Fruit fly (Drosophila melanogaster) whole organism, embryonic: ENCODE results near the gene CG45066.
A peak's percentile ranks its signal among the peaks of the same experiment; 100 is the strongest.

Experiments used
- Atf6 ChIP-seq: fragments of 200-800 bp; sonication (Bioruptor generic); IDR thresholded peaks from 2 replicates; pipeline ENCODE4 v1.3.6; 2022; ENCODE audit warnings: missing biosample characterization, missing genetic modification characterization
- B-H1 ChIP-seq: fragments of 200-800 bp; sonication (Bioruptor generic); IDR thresholded peaks from 3 replicates; pipeline ENCODE4 v1.3.6; 2022; ENCODE audit warnings: missing biosample characterization, missing genetic modification characterization
- CG10209 ChIP-seq: fragments of 200-800 bp; sonication (Bioruptor generic); optimal IDR thresholded peaks from 3 replicates; lab custom pipeline; 2017; ENCODE audit warnings: missing biosample characterization, mild to moderate bottlenecking, missing genetic modification characterization, missing genetic modification reagents
- CG11504 ChIP-seq: fragments of 200-800 bp; sonication (Bioruptor generic); optimal IDR thresholded peaks from 3 replicates; lab custom pipeline; 2019; ENCODE audit warnings: missing biosample characterization, mild to moderate bottlenecking, missing genetic modification characterization, moderate library complexity
- CG12219 ChIP-seq: fragments of 200-800 bp; sonication (Bioruptor generic); optimal IDR thresholded peaks from 3 replicates; lab custom pipeline; 2018; ENCODE audit warnings: missing biosample characterization, mild to moderate bottlenecking, missing genetic modification characterization
- CG13123 ChIP-seq: fragments of 200-800 bp; sonication (Bioruptor generic); optimal IDR thresholded peaks from 2 replicates; lab custom pipeline; 2016; ENCODE audit warnings: missing biosample characterization, missing genetic modification characterization
- CG14014 ChIP-seq: fragments of 200-800 bp; sonication (Bioruptor generic); IDR thresholded peaks from 2 replicates; pipeline ENCODE4 v1.3.6; 2022; ENCODE audit warnings: missing biosample characterization, missing genetic modification characterization
- CG14667 ChIP-seq: fragments of 200-800 bp; sonication (Bioruptor generic); IDR thresholded peaks from 2 replicates; pipeline ENCODE4 v1.3.6; 2022; ENCODE audit warnings: missing biosample characterization, missing genetic modification characterization
- CG17802 ChIP-seq: fragments of 200-800 bp; sonication (Bioruptor generic); optimal IDR thresholded peaks from 2 replicates; lab custom pipeline; 2018; ENCODE audit warnings: missing biosample characterization, mild to moderate bottlenecking, missing genetic modification characterization, moderate library complexity
- CG18599 ChIP-seq: fragments of 200-800 bp; sonication (Bioruptor generic); optimal IDR thresholded peaks from 3 replicates; lab custom pipeline; 2017; ENCODE audit warnings: missing biosample characterization, missing genetic modification characterization, mild to moderate bottlenecking, moderate library complexity, missing genetic modification reagents
- CG2129 ChIP-seq: fragments of 200-800 bp; sonication (Bioruptor generic); IDR thresholded peaks from 2 replicates; pipeline ENCODE4 v1.3.6; 2022; ENCODE audit warnings: missing biosample characterization, missing genetic modification characterization; ENCODE audit not compliant: partially characterized antibody
- CG3995 ChIP-seq: fragments of 200-800 bp; sonication (Bioruptor generic); optimal IDR thresholded peaks from 3 replicates; lab custom pipeline; 2016; ENCODE audit warnings: missing biosample characterization, missing genetic modification characterization
- CG7556 ChIP-seq: fragments of 200-800 bp; sonication (Bioruptor generic); optimal IDR thresholded peaks from 2 replicates; lab custom pipeline; 2017; ENCODE audit warnings: missing biosample characterization, mild to moderate bottlenecking, missing genetic modification characterization
- CG8359 ChIP-seq: fragments of 200-800 bp; sonication (Bioruptor generic); optimal IDR thresholded peaks from 2 replicates; lab custom pipeline; 2017; ENCODE audit warnings: missing biosample characterization, mild to moderate bottlenecking, missing genetic modification characterization, borderline replicate concordance
- CG9215 ChIP-seq: fragments of 200-800 bp; sonication (Bioruptor generic); IDR thresholded peaks from 2 replicates; pipeline ENCODE4 v1.3.6; 2022; ENCODE audit warnings: missing biosample characterization, missing genetic modification characterization
- Dfd ChIP-seq, 2 experiments: fragments of >200 bp; optimal IDR thresholded peaks; 2 replicates each; lab custom pipeline; 2017; ENCODE audit warnings: missing biosample characterization in 2 of 2, missing genetic modification characterization in 2 of 2
- GATAe ChIP-seq: fragments of 200-800 bp; sonication (Bioruptor generic); conservative IDR thresholded peaks from 2 replicates; pipeline ENCODE4 v1.3.6; 2022; ENCODE audit warnings: missing biosample characterization, missing genetic modification characterization
- H2.0 ChIP-seq: fragments of 200-800 bp; sonication (Bioruptor generic); IDR thresholded peaks from 2 replicates; pipeline ENCODE4 v1.3.6; 2022; ENCODE audit warnings: missing biosample characterization, missing genetic modification characterization
- HmgZ ChIP-seq: fragments of 200-800 bp; sonication (Bioruptor generic); optimal IDR thresholded peaks from 2 replicates; lab custom pipeline; 2018; ENCODE audit warnings: missing biosample characterization, mild to moderate bottlenecking, missing genetic modification characterization
- Jarid2 ChIP-seq: fragments of 200-800 bp; sonication (Bioruptor generic); optimal IDR thresholded peaks from 3 replicates; lab custom pipeline; 2017; ENCODE audit warnings: mild to moderate bottlenecking, missing biosample characterization, missing genetic modification reagents, missing genetic modification characterization
- Lhr ChIP-seq: fragments of 200-800 bp; sonication (Bioruptor generic); optimal IDR thresholded peaks from 3 replicates; lab custom pipeline; 2017; ENCODE audit warnings: mild to moderate bottlenecking, missing biosample characterization, missing genetic modification reagents, missing genetic modification characterization
- Mad ChIP-seq: fragments of 200-800 bp; sonication (Bioruptor generic); optimal IDR thresholded peaks from 2 replicates; lab custom pipeline; 2016; ENCODE audit warnings: missing biosample characterization, missing genetic modification characterization
- Max ChIP-seq: fragments of 200-800 bp; sonication (Bioruptor generic); optimal IDR thresholded peaks from 2 replicates; lab custom pipeline; 2016; ENCODE audit warnings: missing biosample characterization, mild to moderate bottlenecking, missing genetic modification characterization
- Myb ChIP-seq: fragments of 200-800 bp; sonication (Bioruptor generic); optimal IDR thresholded peaks from 2 replicates; lab custom pipeline; 2016; ENCODE audit warnings: missing biosample characterization, missing genetic modification characterization
- Nf-YC ChIP-seq: fragments of 200-800 bp; optimal IDR thresholded peaks from 3 replicates; lab custom pipeline; 2019; ENCODE audit warnings: missing biosample characterization, mild to moderate bottlenecking, missing genetic modification characterization, moderate library complexity
- Rfx ChIP-seq: fragments of 200-800 bp; sonication (Bioruptor generic); IDR thresholded peaks from 2 replicates; pipeline ENCODE4 v1.3.6; 2022; ENCODE audit warnings: missing biosample characterization, missing genetic modification characterization
- Spps ChIP-seq: fragments of 200-800 bp; sonication (Bioruptor generic); optimal IDR thresholded peaks from 2 replicates; lab custom pipeline; 2018; ENCODE audit warnings: missing biosample characterization, mild to moderate bottlenecking, missing genetic modification characterization
- Sry-δ ChIP-seq: fragments of 200-800 bp; sonication (Bioruptor generic); optimal IDR thresholded peaks from 2 replicates; lab custom pipeline; 2016; ENCODE audit warnings: missing biosample characterization, missing genetic modification characterization
- Xrp1 ChIP-seq: fragments of 200-800 bp; sonication (Bioruptor generic); IDR thresholded peaks from 2 replicates; pipeline ENCODE4 v1.3.6; 2022; ENCODE audit warnings: missing biosample characterization, missing genetic modification characterization
- ac ChIP-seq: fragments of 200-800 bp; sonication (Bioruptor generic); optimal IDR thresholded peaks from 3 replicates; lab custom pipeline; 2017; ENCODE audit warnings: missing biosample characterization, mild to moderate bottlenecking, missing genetic modification characterization
- ase ChIP-seq: fragments of 200-800 bp; sonication (Bioruptor generic); IDR thresholded peaks from 3 replicates; pipeline ENCODE4 v1.3.6; 2022; ENCODE audit warnings: missing biosample characterization, missing genetic modification characterization
- dmrt11E ChIP-seq: fragments of 200-800 bp; sonication (Bioruptor generic); optimal IDR thresholded peaks from 3 replicates; lab custom pipeline; 2018; ENCODE audit warnings: missing biosample characterization, mild to moderate bottlenecking, missing genetic modification characterization, moderate library complexity
- dysf ChIP-seq: fragments of 200-800 bp; sonication (Bioruptor generic); IDR thresholded peaks from 3 replicates; pipeline ENCODE4 v1.3.6; 2022; ENCODE audit warnings: missing biosample characterization, missing genetic modification characterization
- gsb-n ChIP-seq: fragments of 200-800 bp; sonication (Bioruptor generic); optimal IDR thresholded peaks from 3 replicates; lab custom pipeline; 2018; ENCODE audit warnings: missing biosample characterization, mild to moderate bottlenecking, missing genetic modification characterization
- lov ChIP-seq, 2 experiments: fragments of 200-800 bp in 1 of 2; fragments of >200 bp in 1 of 2; sonication (Bioruptor generic) in 1 of 2; IDR thresholded peaks in 1 of 2; optimal IDR thresholded peaks in 1 of 2; 2 replicates in 1 of 2; 3 replicates in 1 of 2; pipeline versions ENCODE4 v1.3.6 to Lab custom; 2017 to 2022; ENCODE audit warnings: missing biosample characterization in 1 of 2, missing genetic modification characterization in 1 of 2
- prd ChIP-seq, 3 experiments: fragments of >200 bp in 2 of 3; fragments of 200-800 bp in 1 of 3; sonication (Bioruptor generic) in 1 of 3; optimal IDR thresholded peaks in 2 of 3; IDR thresholded peaks in 1 of 3; 2 replicates in 2 of 3; 3 replicates in 1 of 3; pipeline versions ENCODE4 v1.3.6 to Lab custom; 2017 to 2022; ENCODE audit warnings: missing biosample characterization in 1 of 3, missing genetic modification characterization in 1 of 3
- psq ChIP-seq: fragments of 200-800 bp; sonication (Bioruptor generic); optimal IDR thresholded peaks from 2 replicates; lab custom pipeline; 2017; ENCODE audit warnings: missing biosample characterization, missing genetic modification characterization
- tin ChIP-seq: fragments of 200-800 bp; sonication (Bioruptor generic); optimal IDR thresholded peaks from 3 replicates; lab custom pipeline; 2016; ENCODE audit warnings: missing biosample characterization, missing genetic modification characterization
- tll ChIP-seq, 2 experiments: fragments of 200-800 bp in 1 of 2; fragments of >200 bp in 1 of 2; sonication (Bioruptor generic) in 1 of 2; optimal IDR thresholded peaks; 2 replicates each; lab custom pipeline; 2017 to 2019; ENCODE audit warnings: missing biosample characterization in 2 of 2, missing genetic modification characterization in 2 of 2, mild to moderate bottlenecking in 1 of 2, moderate library complexity in 1 of 2
- trh ChIP-seq: fragments of 200-800 bp; sonication (Bioruptor generic); optimal IDR thresholded peaks from 2 replicates; lab custom pipeline; 2016; ENCODE audit warnings: missing biosample characterization, missing genetic modification characterization
- unc-4 ChIP-seq: fragments of 200-800 bp; sonication (Bioruptor generic); IDR thresholded peaks from 2 replicates; pipeline ENCODE4 v1.3.6; 2022; ENCODE audit warnings: missing biosample characterization, missing genetic modification characterization; ENCODE audit not compliant: partially characterized antibody
- unpg ChIP-seq: fragments of 200-800 bp; sonication (Bioruptor generic); optimal IDR thresholded peaks from 3 replicates; lab custom pipeline; 2018; ENCODE audit warnings: missing biosample characterization, mild to moderate bottlenecking, missing genetic modification characterization, moderate library complexity
- vfl ChIP-seq: fragments of 200-800 bp; sonication (Bioruptor generic); optimal IDR thresholded peaks from 2 replicates; lab custom pipeline; 2016; ENCODE audit warnings: missing biosample characterization, missing genetic modification characterization
- vvl ChIP-seq: fragments of 200-800 bp; sonication (Bioruptor generic); IDR thresholded peaks from 2 replicates; pipeline ENCODE4 v1.3.6; 2022; ENCODE audit warnings: missing biosample characterization, missing genetic modification characterization

The CG45066 gene

DNA sequence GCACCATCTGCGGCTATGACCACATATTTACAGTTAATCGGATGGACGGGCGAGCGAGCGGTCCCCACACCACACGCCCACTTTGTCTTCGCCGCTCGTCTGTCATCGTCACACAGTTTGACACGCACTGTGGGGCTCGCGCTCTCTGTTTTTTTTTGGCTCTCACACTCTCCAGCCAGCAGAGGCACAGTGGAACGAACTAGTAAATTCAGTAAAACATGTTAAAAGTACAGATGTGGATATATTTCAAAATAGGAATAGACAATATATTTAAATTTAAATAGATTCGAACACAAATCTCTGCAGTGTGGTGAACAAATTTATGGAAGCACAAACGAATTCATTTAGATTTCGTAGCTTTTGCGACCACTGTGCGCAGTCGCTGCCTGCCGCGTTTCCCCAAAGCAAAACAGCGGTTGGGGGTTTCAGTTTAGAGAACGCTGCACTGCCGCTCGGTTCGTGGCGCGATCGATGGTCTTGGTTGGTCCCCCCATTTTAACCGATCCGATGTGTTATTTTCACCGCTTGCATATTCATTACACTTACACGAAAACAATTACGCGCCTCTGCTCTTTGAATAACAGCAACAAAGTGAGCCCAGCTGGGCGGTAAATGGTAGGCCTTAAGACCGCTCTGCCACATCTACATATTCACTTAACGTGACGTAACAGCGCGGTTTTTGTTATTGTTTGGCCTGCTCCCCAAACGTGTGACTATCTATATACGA, 29.7 kb downstream of the CG45066 start (continued):
- TF ChIP-seq vfl (GFP tag; lab: Kevin White, UChicago) (peak; percentile 98), CG14014 (peak; percentile 99), Mad (peak; percentile 98), CG10209 (GFP tag; lab: Kevin White, UChicago) (peak; percentile 98), GATAe (GFP tag; lab: Robert Waterston, UW) (peak; percentile 94), ac (GFP tag; lab: Kevin White, UChicago) (peak; percentile 97), dmrt11E (peak; percentile 97), CG9215 (peak; percentile 96), B-H1 (GFP tag; lab: Robert Waterston, UW) (peak; percentile 98), CG2129 (GFP tag; lab: Robert Waterston, UW) (no peak), psq (GFP tag; lab: Kevin White, UChicago) (peak; percentile 94), unc-4 (GFP tag; lab: Robert Waterston, UW) (peak; percentile 41; the same call in 1 of the 2 replicates), CG13123 (GFP tag; lab: Kevin White, UChicago) (peak; percentile 96), CG12219 (peak; percentile 98), CG18599 (GFP tag; lab: Kevin White, UChicago) (peak; percentile 100), Sry-δ (GFP tag; lab: Kevin White, UChicago) (peak; percentile 57), CG11504 (peak; percentile 97), gsb-n (tag; lab: Kevin White, UChicago) (peak; percentile 98)
- TF ChIP-seq, all 482 proteins: peak for 463

DNA sequence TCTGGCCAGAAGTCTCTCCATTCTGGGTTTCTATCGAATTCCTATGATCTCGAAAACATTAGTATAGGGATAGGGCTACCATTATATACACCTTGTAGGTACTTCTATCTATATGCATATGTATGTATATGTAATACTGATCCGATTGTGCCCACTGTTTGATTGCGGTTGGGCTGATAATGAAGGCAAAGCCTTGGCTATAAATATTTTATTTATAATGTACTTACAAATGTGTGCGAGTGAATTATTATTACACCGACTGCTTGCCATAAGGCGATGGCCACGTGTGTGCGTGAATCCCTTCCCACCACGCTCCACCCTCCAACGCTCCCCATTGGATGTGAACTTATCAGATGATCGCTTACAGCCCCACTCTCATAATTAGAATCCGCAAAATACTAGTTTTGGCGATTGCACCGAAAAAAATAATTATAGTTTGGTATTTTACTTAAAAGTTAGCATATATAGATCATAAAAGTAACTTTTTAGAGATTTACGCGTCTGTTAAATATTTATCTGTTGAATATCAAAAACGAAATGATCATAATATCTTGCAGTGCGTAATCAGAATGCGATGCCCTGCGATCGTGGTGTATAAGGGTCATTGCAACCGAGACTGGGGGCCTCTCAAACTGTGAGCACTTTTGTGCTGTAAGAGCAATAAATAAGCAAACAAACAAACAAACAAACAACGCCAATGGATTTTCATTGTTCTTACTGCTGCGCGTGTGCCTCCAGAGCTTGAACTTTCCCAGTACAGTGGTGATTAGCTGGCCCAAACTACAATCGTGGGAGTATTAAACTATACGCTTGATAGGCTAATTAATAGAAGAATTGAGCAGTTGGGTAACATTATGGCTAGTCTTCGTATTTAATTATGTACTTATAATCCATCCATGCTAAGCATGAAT, 30.7 kb downstream of the CG45066 start:
- TF ChIP-seq unpg (peak; percentile 29), HmgZ (tag; lab: Kevin White, UChicago) (no peak), Myb (GFP tag; lab: Kevin White, UChicago) (no peak), Jarid2 (GFP tag; lab: Kevin White, UChicago) (no peak), Nf-YC (tag; lab: Kevin White, UChicago) (peak; percentile 62), CG3995 (no peak), Xrp1 (GFP tag; lab: Robert Waterston, UW) (peak; percentile 42; the same call in 1 of the 2 replicates), CG7556 (GFP tag; lab: Kevin White, UChicago) (peak; percentile 20), H2.0 (GFP tag; lab: Robert Waterston, UW) (no peak), Atf6 (GFP tag; lab: Robert Waterston, UW) (0 out of 2 replicates have a peak, but pooled peaks have one; percentile 20), tll (GFP tag; optimal IDR thresholded peaks at IDR 0.05; lab: Kevin White, UChicago) (no peak), Max (peak; percentile 12), trh (GFP tag; lab: Kevin White, UChicago) (no peak), tin (GFP tag; lab: Kevin White, UChicago) (no peak), lov (optimal IDR thresholded peaks at IDR 0.05; lab: Kevin White, UChicago) (no peak), lov (GFP tag; IDR thresholded peaks at IDR 0.05; lab: Robert Waterston, UW) (no peak), vvl (GFP tag; lab: Robert Waterston, UW) (peak; percentile 62; the same call in 1 of the 2 replicates), CG17802 (tag; lab: Kevin White, UChicago) (peak; percentile 26), CG14667 (GFP tag; lab: Robert Waterston, UW) (peak; percentile 7; the same call in 1 of the 2 replicates), Spps (tag; lab: Kevin White, UChicago) (no peak), ase (GFP tag; lab: Robert Waterston, UW) (peak; percentile 43; the same call in 1 of the 3 replicates), Lhr (GFP tag; lab: Kevin White, UChicago) (no peak), Dfd (GFP tag; optimal IDR thresholded peaks at IDR 0.05; lab: Kevin White, UChicago) (no peak), CG8359 (GFP tag; lab: Kevin White, UChicago) (no peak), dysf (GFP tag; lab: Robert Waterston, UW) (peak; percentile 67), B-H1 (GFP tag; lab: Robert Waterston, UW) (peak; percentile 31; the same call in 2 of the 3 replicates), Rfx (GFP tag; lab: Robert Waterston, UW) (peak; percentile 60; the same call in 1 of the 2 replicates), prd (optimal IDR thresholded peaks at IDR 0.05; lab: Kevin White, UChicago) (no peak), prd (GFP tag; IDR thresholded peaks at IDR 0.05; lab: Robert Waterston, UW) (peak; percentile 46; the same call in 2 of the 3 replicates)
